Worm (Caenorhabditis elegans): ENCODE results near the gene F11C1.4.

- TF ChIP-seq W03F9.2 (tag; optimal IDR thresholded peaks at IDR 0.05) (no peak), him-1 (tag; optimal IDR thresholded peaks at IDR 0.05) (no peak)
Observed at ce11 chrX:13014341-13014740, 37.5 kb downstream of the F11C1.4 start.
